Worm (Caenorhabditis elegans): ENCODE measurements around the gene zig-5.

DNA sequence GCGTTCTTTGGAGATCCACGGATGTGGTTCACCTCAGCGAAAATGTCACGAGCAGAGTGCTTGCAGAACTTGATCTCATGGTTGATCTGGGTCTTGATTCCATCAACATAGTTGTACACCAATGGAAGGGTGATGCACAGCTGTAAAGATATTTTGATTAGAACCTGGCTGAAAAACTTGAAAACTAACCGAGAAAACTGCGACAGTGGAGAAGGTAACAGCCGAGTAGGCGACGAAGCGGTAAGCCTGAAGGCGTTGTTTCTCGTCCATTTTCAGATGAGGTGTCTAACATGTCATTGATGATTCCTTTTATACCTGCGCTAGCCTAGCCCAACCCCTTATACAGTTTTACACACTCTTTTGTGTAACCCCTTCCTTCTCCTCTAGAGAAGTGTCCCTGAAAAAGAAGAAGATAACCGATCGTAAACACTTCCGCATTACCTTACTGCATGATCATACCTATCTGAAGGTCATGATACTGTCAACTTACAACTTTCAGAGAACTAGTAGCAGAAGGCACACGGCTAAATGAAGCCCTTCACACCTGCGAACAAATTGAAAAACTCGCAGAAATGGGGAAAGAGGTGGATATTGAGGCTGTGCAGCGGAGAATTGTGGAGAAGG lies 34.4 kb upstream of the zig-5 start, which contains the start of gene col-94:
- TF ChIP-seq ceh-36 (tag; optimal IDR thresholded peaks at IDR 0.05) (no peak), ama-1 (optimal IDR thresholded peaks at IDR 0.05) (no peak), pes-1 (GFP tag; IDR thresholded peaks at IDR 0.05) (no peak)

All from whole organism, early embryonic.